Fruit fly (Drosophila melanogaster) whole organism, embryonic: ENCODE results near the gene Plap.
A peak's percentile ranks its signal among the peaks of the same experiment; 100 is the strongest.

ENCODE experiments used
- Abd-B ChIP-seq: fragments of 200-800 bp; sonication (Bioruptor generic); optimal IDR thresholded peaks from 2 replicates; lab custom pipeline; 2018; ENCODE audit warnings: missing biosample characterization, mild to moderate bottlenecking, missing genetic modification characterization, moderate library complexity
- BEAF-32 ChIP-seq: fragments of 200-800 bp; sonication (Bioruptor generic); optimal IDR thresholded peaks from 3 replicates; lab custom pipeline; 2017; ENCODE audit warnings: missing biosample characterization, missing genetic modification characterization, mild to moderate bottlenecking, moderate library complexity, missing genetic modification reagents
- CG10147 ChIP-seq: fragments of 200-800 bp; sonication (Bioruptor generic); optimal IDR thresholded peaks from 2 replicates; lab custom pipeline; 2019; ENCODE audit warnings: missing biosample characterization, mild to moderate bottlenecking, missing genetic modification characterization, moderate library complexity
- CG10431 ChIP-seq: fragments of 200-800 bp; sonication (Bioruptor generic); optimal IDR thresholded peaks from 3 replicates; lab custom pipeline; 2018; ENCODE audit warnings: missing biosample characterization, mild to moderate bottlenecking, missing genetic modification characterization
- CG10462 ChIP-seq: fragments of 200-800 bp; sonication (Bioruptor generic); optimal IDR thresholded peaks from 2 replicates; lab custom pipeline; 2016; ENCODE audit warnings: missing biosample characterization, missing genetic modification characterization
- CG12659 ChIP-seq: fragments of 200-800 bp; sonication (Bioruptor generic); optimal IDR thresholded peaks from 3 replicates; lab custom pipeline; 2017; ENCODE audit warnings: mild to moderate bottlenecking, missing biosample characterization, missing genetic modification reagents, missing genetic modification characterization
- CG13775 ChIP-seq: fragments of 200-800 bp; sonication (Bioruptor generic); optimal IDR thresholded peaks from 3 replicates; lab custom pipeline; 2017; ENCODE audit warnings: missing biosample characterization, mild to moderate bottlenecking, missing genetic modification characterization
- CG14014 ChIP-seq: fragments of 200-800 bp; sonication (Bioruptor generic); IDR thresholded peaks from 2 replicates; pipeline ENCODE4 v1.3.6; 2022; ENCODE audit warnings: missing biosample characterization, missing genetic modification characterization
- CG15011 ChIP-seq: fragments of 200-800 bp; sonication (Bioruptor generic); optimal IDR thresholded peaks from 3 replicates; lab custom pipeline; 2018; ENCODE audit warnings: missing biosample characterization, mild to moderate bottlenecking, missing genetic modification characterization
- CG1792 ChIP-seq: fragments of 200-800 bp; sonication (Bioruptor generic); optimal IDR thresholded peaks from 2 replicates; lab custom pipeline; 2016; ENCODE audit warnings: missing biosample characterization, missing genetic modification characterization
- CG18262 ChIP-seq: fragments of 200-800 bp; optimal IDR thresholded peaks from 3 replicates; lab custom pipeline; 2019; ENCODE audit warnings: missing biosample characterization, mild to moderate bottlenecking, missing genetic modification characterization, moderate library complexity
- CG1832 ChIP-seq: fragments of 200-800 bp; sonication (Bioruptor generic); optimal IDR thresholded peaks from 2 replicates; lab custom pipeline; 2017; ENCODE audit warnings: missing biosample characterization, mild to moderate bottlenecking, missing genetic modification characterization, inconsistent platforms
- CG2875 ChIP-seq: fragments of 200-800 bp; sonication (Bioruptor generic); optimal IDR thresholded peaks from 2 replicates; lab custom pipeline; 2017; ENCODE audit warnings: missing biosample characterization, mild to moderate bottlenecking, missing genetic modification characterization, missing genetic modification reagents
- CG3065 ChIP-seq: fragments of 200-800 bp; sonication (Bioruptor generic); optimal IDR thresholded peaks from 2 replicates; lab custom pipeline; 2016; ENCODE audit warnings: missing biosample characterization, missing genetic modification characterization
- CG3726 ChIP-seq: fragments of 200-800 bp; sonication (Bioruptor generic); IDR thresholded peaks from 3 replicates; pipeline ENCODE4, ENCODE4 v1.3.6; 2022; ENCODE audit warnings: missing biosample characterization, missing genetic modification characterization
- CG3995 ChIP-seq: fragments of 200-800 bp; sonication (Bioruptor generic); optimal IDR thresholded peaks from 3 replicates; lab custom pipeline; 2016; ENCODE audit warnings: missing biosample characterization, missing genetic modification characterization
- CG4360 ChIP-seq: fragments of 200-800 bp; sonication (Bioruptor generic); IDR thresholded peaks from 2 replicates; pipeline ENCODE4 v1.3.6; 2022; ENCODE audit warnings: missing biosample characterization, missing genetic modification characterization
- CG4617 ChIP-seq: fragments of 200-800 bp; sonication (Bioruptor generic); optimal IDR thresholded peaks from 3 replicates; lab custom pipeline; 2016; ENCODE audit warnings: missing biosample characterization, missing genetic modification characterization, borderline replicate concordance
- CG6854 ChIP-seq: fragments of 200-800 bp; sonication (Bioruptor generic); optimal IDR thresholded peaks from 3 replicates; lab custom pipeline; 2017; ENCODE audit warnings: missing biosample characterization, mild to moderate bottlenecking, missing genetic modification characterization
- CG7357 ChIP-seq: fragments of 200-800 bp; sonication (Bioruptor generic); IDR thresholded peaks from 3 replicates; pipeline ENCODE4 v1.3.6; 2022; ENCODE audit warnings: missing biosample characterization, missing genetic modification characterization
- CG7372 ChIP-seq: fragments of 200-800 bp; sonication (Bioruptor generic); IDR thresholded peaks from 2 replicates; pipeline ENCODE4 v1.3.6; 2022; ENCODE audit warnings: missing biosample characterization, missing genetic modification characterization
- D19A ChIP-seq: fragments of 200-800 bp; optimal IDR thresholded peaks from 3 replicates; lab custom pipeline; 2019; ENCODE audit warnings: missing biosample characterization, mild to moderate bottlenecking, missing genetic modification characterization, moderate library complexity
- D19B ChIP-seq: fragments of 200-800 bp; sonication (Bioruptor generic); optimal IDR thresholded peaks from 2 replicates; lab custom pipeline; 2017; ENCODE audit warnings: missing biosample characterization, mild to moderate bottlenecking, missing genetic modification characterization
- Eip74EF ChIP-seq, 2 experiments: fragments of 200-800 bp in 1 of 2; fragments of >200 bp in 1 of 2; sonication (Bioruptor generic) in 1 of 2; optimal IDR thresholded peaks; 2 replicates each; lab custom pipeline; 2017 to 2019; ENCODE audit warnings: missing biosample characterization in 2 of 2, missing genetic modification characterization in 2 of 2, mild to moderate bottlenecking in 1 of 2, moderate library complexity in 1 of 2
- Ets65A ChIP-seq: fragments of 200-800 bp; sonication (Bioruptor generic); peaks from one replicate; lab custom pipeline; 2016; ENCODE audit warnings: missing biosample characterization, missing genetic modification characterization
- Ets97D ChIP-seq: fragments of 200-800 bp; sonication (Bioruptor generic); optimal IDR thresholded peaks from 3 replicates; lab custom pipeline; 2016; ENCODE audit warnings: missing biosample characterization, missing genetic modification characterization
- HLH4C ChIP-seq: fragments of 200-800 bp; sonication (Bioruptor generic); IDR thresholded peaks from 3 replicates; pipeline ENCODE4 v1.3.6; 2022; ENCODE audit warnings: missing biosample characterization, missing genetic modification characterization; ENCODE audit not compliant: partially characterized antibody
- HLHmδ ChIP-seq: fragments of 200-800 bp; sonication (Bioruptor generic); optimal IDR thresholded peaks from 2 replicates; lab custom pipeline; 2018; ENCODE audit warnings: missing biosample characterization, mild to moderate bottlenecking, missing genetic modification characterization, moderate library complexity
- Hey ChIP-seq: fragments of 200-800 bp; sonication (Bioruptor generic); optimal IDR thresholded peaks from 3 replicates; lab custom pipeline; 2018; ENCODE audit warnings: missing biosample characterization, mild to moderate bottlenecking, missing genetic modification characterization
- Kr ChIP-seq: fragments of 200-800 bp; sonication (Bioruptor generic); optimal IDR thresholded peaks from 2 replicates; lab custom pipeline; 2017; ENCODE audit warnings: missing biosample characterization, mild to moderate bottlenecking, missing genetic modification characterization
- Mes4 ChIP-seq: fragments of 200-800 bp; sonication (Bioruptor generic); optimal IDR thresholded peaks from 2 replicates; lab custom pipeline; 2016; ENCODE audit warnings: missing biosample characterization, missing genetic modification characterization
- Myb ChIP-seq: fragments of 200-800 bp; sonication (Bioruptor generic); optimal IDR thresholded peaks from 2 replicates; lab custom pipeline; 2016; ENCODE audit warnings: missing biosample characterization, missing genetic modification characterization
- Ravus ChIP-seq: fragments of 200-800 bp; sonication (Bioruptor generic); IDR thresholded peaks from 2 replicates; pipeline ENCODE4 v1.3.6; 2022; ENCODE audit warnings: missing biosample characterization, missing genetic modification characterization
- abd-A ChIP-seq: fragments of 200-800 bp; sonication (Bioruptor generic); optimal IDR thresholded peaks from 3 replicates; lab custom pipeline; 2019; ENCODE audit warnings: missing biosample characterization, mild to moderate bottlenecking, missing genetic modification characterization, moderate library complexity
- bbx ChIP-seq: fragments of 200-800 bp; sonication (Bioruptor generic); IDR thresholded peaks from 2 replicates; pipeline ENCODE4 v1.3.6; 2022; ENCODE audit warnings: missing biosample characterization, missing genetic modification characterization; ENCODE audit not compliant: partially characterized antibody
- br ChIP-seq: fragments of >200 bp; optimal IDR thresholded peaks from 2 replicates; lab custom pipeline; 2017
- cas ChIP-seq: fragments of 200-800 bp; sonication (Bioruptor generic); IDR thresholded peaks from 2 replicates; pipeline ENCODE4 v1.3.6; 2022; ENCODE audit warnings: missing biosample characterization, missing genetic modification characterization
- ci ChIP-seq: fragments of 200-800 bp; sonication (Bioruptor generic); IDR thresholded peaks from 3 replicates; pipeline ENCODE4 v1.3.6; 2022; ENCODE audit warnings: missing biosample characterization, missing genetic modification characterization
- dan ChIP-seq: fragments of 200-800 bp; sonication (Bioruptor generic); IDR thresholded peaks from 2 replicates; pipeline ENCODE4 v1.3.6; 2022; ENCODE audit warnings: missing biosample characterization, missing genetic modification characterization
- dmrt11E ChIP-seq: fragments of 200-800 bp; sonication (Bioruptor generic); optimal IDR thresholded peaks from 3 replicates; lab custom pipeline; 2018; ENCODE audit warnings: missing biosample characterization, mild to moderate bottlenecking, missing genetic modification characterization, moderate library complexity
- ham ChIP-seq: fragments of 200-800 bp; sonication (Bioruptor generic); IDR thresholded peaks from 2 replicates; pipeline ENCODE4 v1.3.6; 2022; ENCODE audit warnings: missing biosample characterization, missing genetic modification characterization
- hbn ChIP-seq: fragments of 200-800 bp; sonication (Bioruptor generic); IDR thresholded peaks from 2 replicates; pipeline ENCODE4 v1.3.6; 2022; ENCODE audit warnings: missing biosample characterization, missing genetic modification characterization; ENCODE audit not compliant: partially characterized antibody
- kay ChIP-seq: fragments of 200-800 bp; sonication (Bioruptor generic); optimal IDR thresholded peaks from 2 replicates; lab custom pipeline; 2016; ENCODE audit warnings: missing biosample characterization, missing genetic modification characterization
- lbe ChIP-seq: fragments of 200-800 bp; sonication (Bioruptor generic); optimal IDR thresholded peaks from 2 replicates; lab custom pipeline; 2016; ENCODE audit warnings: missing biosample characterization, mild to moderate bottlenecking, missing genetic modification characterization
- mld ChIP-seq: fragments of 200-800 bp; sonication (Bioruptor generic); IDR thresholded peaks from 3 replicates; pipeline ENCODE4 v1.3.6; 2022; ENCODE audit warnings: missing biosample characterization, missing genetic modification characterization; ENCODE audit not compliant: partially characterized antibody
- pum ChIP-seq: fragments of 200-800 bp; sonication (Bioruptor generic); optimal IDR thresholded peaks from 2 replicates; lab custom pipeline; 2016; ENCODE audit warnings: missing biosample characterization, missing genetic modification characterization
- tgo ChIP-seq: fragments of 200-800 bp; sonication (Bioruptor generic); IDR thresholded peaks from 3 replicates; pipeline ENCODE4 v1.3.6; 2022; ENCODE audit warnings: missing biosample characterization, missing genetic modification characterization
- toy ChIP-seq: fragments of 200-800 bp; sonication (Bioruptor generic); IDR thresholded peaks from 2 replicates; pipeline ENCODE4 v1.3.6; 2022; ENCODE audit warnings: missing biosample characterization, missing genetic modification characterization
- unc-4 ChIP-seq: fragments of 200-800 bp; sonication (Bioruptor generic); IDR thresholded peaks from 2 replicates; pipeline ENCODE4 v1.3.6; 2022; ENCODE audit warnings: missing biosample characterization, missing genetic modification characterization; ENCODE audit not compliant: partially characterized antibody
- wek ChIP-seq: fragments of 200-800 bp; sonication (Bioruptor generic); optimal IDR thresholded peaks from 3 replicates; lab custom pipeline; 2018; ENCODE audit warnings: missing biosample characterization, mild to moderate bottlenecking, missing genetic modification characterization, moderate library complexity

The Plap gene

DNA sequence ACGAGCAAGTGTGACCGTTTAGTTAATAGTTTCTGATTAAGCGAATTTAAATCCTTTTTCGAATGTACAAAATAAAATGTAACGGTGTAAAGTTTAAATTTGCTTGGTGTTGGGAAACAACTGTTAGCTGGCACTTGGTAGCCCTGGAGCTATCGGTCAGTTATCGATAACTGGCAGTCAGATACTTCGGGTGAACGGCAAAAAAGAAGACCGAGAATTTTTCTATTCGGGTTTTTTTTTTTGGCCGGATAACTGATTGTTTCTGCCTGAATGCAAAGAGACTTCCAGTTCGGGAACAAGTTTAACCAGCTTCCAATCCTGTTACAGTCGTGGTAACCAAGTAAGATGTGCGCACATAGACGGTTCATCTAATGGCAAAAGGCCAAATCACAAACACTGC, 7.4 kb upstream of the Plap start, which contains the start of gene CG4896 (continued):
- no peak for TF ChIP-seq CG3995
- TF ChIP-seq HLH4C, result peak; percentile 66
- no peak for TF ChIP-seq Hey
- TF ChIP-seq BEAF-32 (GFP tag; lab: Kevin White, UChicago), result peak; percentile 66
- TF ChIP-seq pum, result no peak
- peak; percentile 65 for TF ChIP-seq unc-4 (GFP tag; lab: Robert Waterston, UW)
- no peak for TF ChIP-seq CG4360
- no peak for TF ChIP-seq CG3726 (GFP tag; lab: Robert Waterston, UW)
- no peak for TF ChIP-seq br (lab: Kevin White, UChicago)
- TF ChIP-seq Mes4 (GFP tag; lab: Kevin White, UChicago), result no peak
- TF ChIP-seq CG18262 (tag; lab: Kevin White, UChicago), result no peak
- no peak for TF ChIP-seq CG7357 (GFP tag; lab: Robert Waterston, UW)

dm6 chr2L:1172704-1173107, 2.5 kb upstream of the Plap start, which contains the start of the genes Charon and CG4887:
Gene Charon (minus strand): TSS chr2L:1172805.
Gene CG4887 (plus strand): TSS chr2L:1173009.
- TF ChIP-seq Abd-B (GFP tag; lab: Kevin White, UChicago) (peak; percentile 87), CG3065 (no peak), dan (GFP tag; lab: Robert Waterston, UW) (no peak), Ravus (GFP tag; lab: Robert Waterston, UW) (no peak; the same call in 1 of the 2 replicates), Eip74EF (GFP tag; optimal IDR thresholded peaks at IDR 0.05; lab: Kevin White, UChicago) (no peak), toy (GFP tag; lab: Robert Waterston, UW) (peak; percentile 21; the same call in 1 of the 2 replicates), D19A (tag; lab: Kevin White, UChicago) (no peak), tgo (peak; percentile 84), HLHmδ (GFP tag; lab: Kevin White, UChicago) (no peak), CG10431 (GFP tag; lab: Kevin White, UChicago) (no peak), ham (GFP tag; lab: Robert Waterston, UW) (no peak), CG10462 (GFP tag; lab: Kevin White, UChicago) (peak; percentile 77), ci (GFP tag; lab: Robert Waterston, UW) (peak; percentile 76), hbn (peak; percentile 58; the same call in 1 of the 2 replicates), CG7372 (GFP tag; lab: Robert Waterston, UW) (peak; percentile 83; the same call in 1 of the 2 replicates), D19B (no peak), CG10147 (GFP tag; lab: Kevin White, UChicago) (no peak), CG15011 (GFP tag; lab: Kevin White, UChicago) (no peak), CG4617 (GFP tag; lab: Kevin White, UChicago) (peak; percentile 93), Myb (GFP tag; lab: Kevin White, UChicago) (peak; percentile 83), Kr (GFP tag; lab: Kevin White, UChicago) (no peak), Ets65A (peak; percentile 98), dmrt11E (tag; lab: Kevin White, UChicago) (peak; percentile 70), wek (GFP tag; lab: Kevin White, UChicago) (no peak), CG1792 (peak; percentile 72), CG12659 (GFP tag; lab: Kevin White, UChicago) (peak; percentile 88), bbx (GFP tag; lab: Robert Waterston, UW) (peak; percentile 28; the same call in 1 of the 2 replicates), CG2875 (no peak), kay (GFP tag; lab: Kevin White, UChicago) (peak; percentile 70), lbe (no peak), Ets97D (GFP tag; lab: Kevin White, UChicago) (peak; percentile 81), abd-A (tag; lab: Kevin White, UChicago) (no peak), cas (GFP tag; lab: Robert Waterston, UW) (no peak), CG1832 (GFP tag; lab: Kevin White, UChicago) (no peak), CG6854 (GFP tag; lab: Kevin White, UChicago) (peak; percentile 5), CG14014 (GFP tag; lab: Robert Waterston, UW) (peak; percentile 71), mld (GFP tag; lab: Robert Waterston, UW) (no peak), CG13775 (GFP tag; lab: Kevin White, UChicago) (peak; percentile 88)
